Worm (Caenorhabditis elegans) whole organism, L4 larva: ENCODE data around the gene cyp-13B2.

Source experiments
- daf-16 ChIP-seq, 3 experiments: sonication (generic microtip); optimal IDR thresholded peaks; 2 replicates each; lab custom pipeline; 2016 to 2017; ENCODE audit warnings: missing genetic modification characterization in 3 of 3, missing genetic modification reagents in 3 of 3, mild to moderate bottlenecking in 2 of 3, missing compliant biosample characterization in 2 of 3, missing biosample characterization in 1 of 3, moderate library complexity in 1 of 3
- fkh-10 ChIP-seq: fragments of 150-350 bp; optimal IDR thresholded peaks from 2 replicates; lab custom pipeline; 2014; ENCODE audit warnings: missing biosample characterization, missing genetic modification reagents, missing genetic modification characterization
- mdl-1 ChIP-seq, 2 experiments: fragments of 150-350 bp in 1 of 2; sonication (generic microtip) in 1 of 2; optimal IDR thresholded peaks; 2 replicates each; lab custom pipeline; 2014 to 2017; ENCODE audit warnings: missing biosample characterization in 2 of 2, missing genetic modification characterization in 2 of 2
- mep-1 ChIP-seq: fragments of 150-350 bp; sonication (generic microtip); optimal IDR thresholded peaks from 3 replicates; lab custom pipeline; 2014; ENCODE audit warnings: missing biosample characterization, missing genetic modification characterization

ce11 chrX:14255973-14256372 is 30.6 kb downstream of the cyp-13B2 start, which contains the start of gene E02H4.7:
- TF ChIP-seq daf-16 (GFP tag; optimal IDR thresholded peaks at IDR 0.05; lab: Kevin White, UChicago) (no peak), daf-16 (tag; optimal IDR thresholded peaks at IDR 0.05; lab: Kevin White, UChicago) (no peak), mdl-1 (tag; optimal IDR thresholded peaks at IDR 0.05; lab: Kevin White, UChicago) (no peak), mep-1 (no peak), fkh-10 (GFP tag; lab: Kevin White, UChicago) (no peak)
